Fruit fly (Drosophila melanogaster): ENCODE data around the gene CG18641.

DNA sequence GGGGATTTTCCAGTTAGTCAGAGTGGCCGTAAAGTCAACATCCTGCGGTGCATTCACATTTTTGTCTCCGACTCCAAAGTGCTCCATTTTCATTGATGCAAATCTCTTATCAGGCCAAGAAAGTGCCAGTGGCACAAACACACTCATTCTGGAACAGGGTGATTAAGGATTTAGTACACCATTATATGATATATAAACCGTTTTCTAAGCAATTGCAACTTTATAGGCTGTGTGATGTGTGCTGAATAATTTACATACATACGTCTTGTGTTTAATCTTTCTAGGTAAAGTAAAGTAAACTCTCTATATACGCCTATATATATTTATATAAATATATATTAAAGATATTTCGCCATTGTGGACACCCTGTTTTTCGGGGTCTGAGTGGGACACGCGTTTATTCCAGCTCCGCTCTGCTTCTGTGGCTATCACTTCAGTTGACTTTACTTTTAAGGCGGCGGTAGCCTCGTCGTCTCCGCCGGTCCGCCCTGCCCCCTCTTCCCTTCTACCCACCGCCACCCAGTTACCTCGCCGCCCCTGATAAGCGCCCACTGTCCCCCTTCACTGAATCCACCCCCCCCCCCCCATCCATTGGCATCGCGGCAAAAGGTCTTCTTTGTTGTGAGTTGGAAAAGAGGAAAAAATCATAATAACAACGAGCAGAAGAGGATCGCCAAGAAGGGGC is 17.8 kb upstream of the CG18641 start:
- TF ChIP-seq oc (tag; optimal IDR thresholded peaks at IDR 0.05) (no peak), CG12391 (tag; optimal IDR thresholded peaks at IDR 0.05) (no peak), lmd (GFP tag; IDR thresholded peaks at IDR 0.05) (no peak), CG2199 (GFP tag; IDR thresholded peaks at IDR 0.05) (no peak), CG10431 (GFP tag; optimal IDR thresholded peaks at IDR 0.05) (no peak), CG10366 (GFP tag; IDR thresholded peaks at IDR 0.05) (no peak)

Data from whole organism, embryonic.